Worm (Caenorhabditis elegans) whole organism, L4 larva: ENCODE data around the gene zip-12.

Experiments used
- dpl-1 ChIP-seq: fragments of 150-350 bp; optimal IDR thresholded peaks from 2 replicates; lab custom pipeline; 2014; ENCODE audit warnings: missing biosample characterization, missing genetic modification reagents, missing genetic modification characterization
- fkh-10 ChIP-seq: fragments of 150-350 bp; optimal IDR thresholded peaks from 2 replicates; lab custom pipeline; 2014; ENCODE audit warnings: missing biosample characterization, missing genetic modification reagents, missing genetic modification characterization
- jun-1 ChIP-seq: fragments of 150-350 bp; optimal IDR thresholded peaks from 2 replicates; lab custom pipeline; 2014; ENCODE audit warnings: missing biosample characterization, missing genetic modification reagents, missing genetic modification characterization
- vab-7 ChIP-seq: fragments of 200-800 bp; sonication (Bioruptor generic); IDR thresholded peaks from 2 replicates; pipeline ENCODE4 v1.3.6; 2022; ENCODE audit warnings: missing genetic modification reagents, missing genetic modification characterization, missing compliant biosample characterization
- ztf-7 ChIP-seq: fragments of 150-350 bp; optimal IDR thresholded peaks from 2 replicates; lab custom pipeline; 2014; ENCODE audit warnings: missing biosample characterization, missing genetic modification characterization

ce11 chrIII:12335400-12335994, 7.8 kb downstream of the zip-12 start:
- no peak for TF ChIP-seq vab-7 (GFP tag; lab: Robert Waterston, UW)
- no peak for TF ChIP-seq jun-1 (tag; lab: Kevin White, UChicago)
- TF ChIP-seq fkh-10 (GFP tag; lab: Kevin White, UChicago): no peak
- no peak for TF ChIP-seq ztf-7 (tag; lab: Kevin White, UChicago)
- TF ChIP-seq dpl-1 (GFP tag; lab: Kevin White, UChicago): peak; percentile 53
